Fruit fly (Drosophila melanogaster): Measurements from ENCODE around the gene Acsx2.

Acsx2 gene

dm6 chr3R:19799614-19800013, 21.1 kb downstream of the Acsx2 start (continued):
- TF ChIP-seq CG17359 (tag; optimal IDR thresholded peaks at IDR 0.05) = no peak
- TF ChIP-seq tll (GFP tag; optimal IDR thresholded peaks at IDR 0.05) = peak in 1 of 2 experiments; percentile 54
- TF ChIP-seq CG8765 (GFP tag; IDR thresholded peaks at IDR 0.05) = no peak
- no peak for TF ChIP-seq Stat92E (GFP tag; optimal IDR thresholded peaks at IDR 0.05)
- TF ChIP-seq CTCF (GFP tag; optimal IDR thresholded peaks at IDR 0.05) = no peak
- peak; percentile 73 for TF ChIP-seq cad (GFP tag; optimal IDR thresholded peaks at IDR 0.05)
- no peak for TF ChIP-seq CG30020 (tag; optimal IDR thresholded peaks at IDR 0.05)
- TF ChIP-seq CG13424 (tag; optimal IDR thresholded peaks at IDR 0.05) = no peak
- TF ChIP-seq CG9797 (GFP tag; optimal IDR thresholded peaks at IDR 0.05) = no peak
- TF ChIP-seq Scr (GFP tag; IDR thresholded peaks at IDR 0.05; ENCODE audit: partially characterized antibody) = no peak
- no peak for TF ChIP-seq HHEX (GFP tag; optimal IDR thresholded peaks at IDR 0.05)
- no peak for TF ChIP-seq Ptx1 (GFP tag; IDR thresholded peaks at IDR 0.05)
- no peak for TF ChIP-seq br (optimal IDR thresholded peaks at IDR 0.05)
- no peak for TF ChIP-seq so (GFP tag; IDR thresholded peaks at IDR 0.05)
- TF ChIP-seq CG15479 (GFP tag; optimal IDR thresholded peaks at IDR 0.05) = peak; percentile 2
- no peak for TF ChIP-seq kah (GFP tag; optimal IDR thresholded peaks at IDR 0.05)
- TF ChIP-seq CG30431 (GFP tag; optimal IDR thresholded peaks at IDR 0.05) = no peak
- TF ChIP-seq CG2712 (tag; optimal IDR thresholded peaks at IDR 0.05) = no peak
- no peak for TF ChIP-seq CG17829 (tag; optimal IDR thresholded peaks at IDR 0.05)
- peak; percentile 63 for TF ChIP-seq pros (GFP tag; optimal IDR thresholded peaks at IDR 0.05)

- peak; percentile 58 for TF ChIP-seq Blimp-1 (GFP tag; optimal IDR thresholded peaks at IDR 0.05)
- TF ChIP-seq CG2712 (tag; optimal IDR thresholded peaks at IDR 0.05) = peak; percentile 44
- no peak for TF ChIP-seq CG8478 (optimal IDR thresholded peaks at IDR 0.05)
- no peak for TF ChIP-seq CG4404 (GFP tag; IDR thresholded peaks at IDR 0.05)
- no peak for TF ChIP-seq CG16815 (GFP tag; optimal IDR thresholded peaks at IDR 0.05)
- no peak for TF ChIP-seq CG4730 (GFP tag; IDR thresholded peaks at IDR 0.05)
- TF ChIP-seq ac (GFP tag; optimal IDR thresholded peaks at IDR 0.05) = no peak
- TF ChIP-seq phol (tag; optimal IDR thresholded peaks at IDR 0.05) = peak; percentile 46
- TF ChIP-seq CG2129 (GFP tag; IDR thresholded peaks at IDR 0.05; ENCODE audit: partially characterized antibody) = no peak
- TF ChIP-seq lola (GFP tag; optimal IDR thresholded peaks at IDR 0.05) = peak in 1 of 3 experiments; percentile 21
- no peak for TF ChIP-seq Lpt (GFP tag; optimal IDR thresholded peaks at IDR 0.05)
- peak; percentile 50 for TF ChIP-seq CG10979 (tag; optimal IDR thresholded peaks at IDR 0.05)
- no peak for TF ChIP-seq row (GFP tag; IDR thresholded peaks at IDR 0.05)
- TF ChIP-seq CG14014 (GFP tag; IDR thresholded peaks at IDR 0.05) = no peak
- TF ChIP-seq CG6765 (GFP tag; optimal IDR thresholded peaks at IDR 0.05) = no peak
- TF ChIP-seq CG7987 (GFP tag; optimal IDR thresholded peaks at IDR 0.05) = no peak
- TF ChIP-seq CkIIα-i1 (GFP tag; IDR thresholded peaks at IDR 0.05) = no peak
- peak; percentile 11 for TF ChIP-seq Oli (tag; optimal IDR thresholded peaks at IDR 0.05)
- TF ChIP-seq HmgZ (tag; optimal IDR thresholded peaks at IDR 0.05) = no peak
- no peak for TF ChIP-seq shn (GFP tag; optimal IDR thresholded peaks at IDR 0.05)
- TF ChIP-seq unpg (GFP tag; optimal IDR thresholded peaks at IDR 0.05) = peak; percentile 31
- TF ChIP-seq CG4820 (GFP tag; optimal IDR thresholded peaks at IDR 0.05) = no peak
- TF ChIP-seq odd (GFP tag; optimal IDR thresholded peaks at IDR 0.05) = no peak
- TF ChIP-seq trem (tag; optimal IDR thresholded peaks at IDR 0.05) = peak; percentile 17
- no peak for TF ChIP-seq CG10959 (GFP tag; IDR thresholded peaks at IDR 0.05)
- no peak for TF ChIP-seq ind (GFP tag; optimal IDR thresholded peaks at IDR 0.05)
- TF ChIP-seq CG4707 (GFP tag; optimal IDR thresholded peaks at IDR 0.05) = peak; percentile 16
- no peak for TF ChIP-seq mirr (GFP tag; optimal IDR thresholded peaks at IDR 0.05)
- TF ChIP-seq nau (GFP tag; optimal IDR thresholded peaks at IDR 0.05) = no peak
- peak; percentile 14 for TF ChIP-seq CG17359 (tag; optimal IDR thresholded peaks at IDR 0.05)
- no peak for TF ChIP-seq CG3995 (GFP tag; optimal IDR thresholded peaks at IDR 0.05)
- TF ChIP-seq HLHmδ (GFP tag; optimal IDR thresholded peaks at IDR 0.05) = no peak
- no peak for TF ChIP-seq Sox100B (GFP tag; optimal IDR thresholded peaks at IDR 0.05)
These were observed 23.2 kb downstream of the Acsx2 start for dm6 chr3R:19801752-19802151.
